Worm (Caenorhabditis elegans): ENCODE data around the gene F42A9.9.

DNA sequence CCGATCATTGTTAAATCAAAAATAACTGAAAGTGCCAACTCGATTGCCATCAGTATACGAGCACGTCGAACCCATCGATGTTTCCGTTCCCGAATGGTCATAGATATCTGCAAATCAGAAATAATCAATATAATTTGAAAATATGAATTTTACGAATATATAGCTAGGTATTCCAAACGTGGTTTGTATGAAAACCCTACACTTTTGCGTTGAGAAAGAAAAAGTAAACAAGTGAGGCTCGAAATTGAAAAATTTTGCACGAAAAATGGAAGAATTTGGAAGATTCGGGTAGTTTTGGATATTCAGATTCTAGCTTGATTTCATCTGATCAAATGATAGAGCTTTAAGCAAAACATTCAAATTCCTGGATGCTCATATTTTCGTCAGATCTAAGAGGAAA is at the start of gene F42A9.9:
- no peak for TF ChIP-seq elt-3 (tag; optimal IDR thresholded peaks at IDR 0.05)
- TF ChIP-seq nhr-11 (tag; optimal IDR thresholded peaks at IDR 0.05), result no peak
